Fruit fly (Drosophila melanogaster) whole organism, prepupa: ENCODE data around the gene aph-1.

Source experiments
- Blimp-1 ChIP-seq: fragments of 200-800 bp; sonication (Bioruptor generic); optimal IDR thresholded peaks from 3 replicates; lab custom pipeline; 2017; ENCODE audit warnings: missing biosample characterization, missing genetic modification characterization, mild to moderate bottlenecking, moderate library complexity, missing genetic modification reagents
- CG10631 ChIP-seq: fragments of 200-800 bp; sonication (Bioruptor generic); optimal IDR thresholded peaks from 2 replicates; lab custom pipeline; 2016; ENCODE audit warnings: missing biosample characterization, missing genetic modification characterization
- CG11294 ChIP-seq: fragments of 200-800 bp; sonication (Bioruptor generic); IDR thresholded peaks from 2 replicates; pipeline ENCODE4 v1.3.6; 2022; ENCODE audit warnings: missing biosample characterization, missing genetic modification characterization
- CG11762 ChIP-seq: fragments of 200-800 bp; sonication (Bioruptor generic); optimal IDR thresholded peaks from 3 replicates; lab custom pipeline; 2016; ENCODE audit warnings: missing biosample characterization, missing genetic modification characterization; ENCODE audit not compliant: insufficient read depth
- CG11902 ChIP-seq: fragments of 200-800 bp; sonication (Bioruptor generic); optimal IDR thresholded peaks from 3 replicates; lab custom pipeline; 2016; ENCODE audit warnings: missing biosample characterization, missing genetic modification characterization
- CG15336 ChIP-seq: fragments of 200-800 bp; sonication (Bioruptor generic); IDR thresholded peaks from 2 replicates; pipeline ENCODE4 v1.3.6; 2022; ENCODE audit warnings: missing biosample characterization, missing genetic modification characterization
- CG16779 ChIP-seq: fragments of 200-800 bp; sonication (Bioruptor generic); optimal IDR thresholded peaks from 3 replicates; lab custom pipeline; 2017; ENCODE audit warnings: missing biosample characterization, mild to moderate bottlenecking, missing genetic modification characterization
- CG32006 ChIP-seq: fragments of 200-800 bp; sonication (Bioruptor generic); optimal IDR thresholded peaks from 3 replicates; lab custom pipeline; 2017; ENCODE audit warnings: missing biosample characterization, mild to moderate bottlenecking, missing genetic modification characterization
- CG34406 ChIP-seq: fragments of 200-800 bp; sonication (Bioruptor generic); optimal IDR thresholded peaks from 3 replicates; lab custom pipeline; 2016; ENCODE audit warnings: missing biosample characterization, missing genetic modification characterization
- CG4318 ChIP-seq: fragments of 200-800 bp; sonication (Bioruptor generic); optimal IDR thresholded peaks from 3 replicates; lab custom pipeline; 2017; ENCODE audit warnings: missing biosample characterization, mild to moderate bottlenecking, missing genetic modification characterization
- CG6163 ChIP-seq: fragments of 200-800 bp; sonication (Bioruptor generic); IDR thresholded peaks from 3 replicates; pipeline ENCODE4 v1.3.6; 2022; ENCODE audit warnings: missing biosample characterization, missing genetic modification characterization
- CG6276 ChIP-seq: fragments of 200-800 bp; sonication (Bioruptor generic); optimal IDR thresholded peaks from 2 replicates; lab custom pipeline; 2017; ENCODE audit warnings: missing biosample characterization, mild to moderate bottlenecking, missing genetic modification characterization
- CG7368 ChIP-seq: fragments of 200-800 bp; sonication (Bioruptor generic); optimal IDR thresholded peaks from 3 replicates; lab custom pipeline; 2016; ENCODE audit warnings: missing biosample characterization, missing genetic modification characterization
- CG8319 ChIP-seq: fragments of 200-800 bp; sonication (Bioruptor generic); optimal IDR thresholded peaks from 3 replicates; lab custom pipeline; 2016; ENCODE audit warnings: missing biosample characterization, missing genetic modification characterization
- CG8632 ChIP-seq: fragments of 200-800 bp; sonication (Bioruptor generic); optimal IDR thresholded peaks from 3 replicates; lab custom pipeline; 2016; ENCODE audit warnings: missing biosample characterization, missing genetic modification characterization
- CG9139 ChIP-seq: fragments of 200-800 bp; sonication (Bioruptor generic); optimal IDR thresholded peaks from 3 replicates; lab custom pipeline; 2017; ENCODE audit warnings: missing biosample characterization, mild to moderate bottlenecking, missing genetic modification characterization
- Eip75B ChIP-seq: fragments of 200-800 bp; sonication (Bioruptor generic); optimal IDR thresholded peaks from 3 replicates; lab custom pipeline; 2016; ENCODE audit warnings: missing biosample characterization, missing genetic modification characterization
- Eip78C ChIP-seq: fragments of 200-800 bp; sonication (Bioruptor generic); peaks from one replicate; lab custom pipeline; 2016; ENCODE audit warnings: missing biosample characterization, missing genetic modification characterization
- Eip93F ChIP-seq: fragments of 200-800 bp; sonication (Bioruptor generic); optimal IDR thresholded peaks from 2 replicates; lab custom pipeline; 2016; ENCODE audit warnings: missing biosample characterization, mild to moderate bottlenecking, missing genetic modification characterization
- Ets21C ChIP-seq: fragments of 200-800 bp; sonication (Bioruptor generic); optimal IDR thresholded peaks from 3 replicates; lab custom pipeline; 2016; ENCODE audit warnings: missing biosample characterization, missing genetic modification characterization
- Hr39 ChIP-seq: fragments of 200-800 bp; sonication (Bioruptor generic); optimal IDR thresholded peaks from 2 replicates; lab custom pipeline; 2016; ENCODE audit warnings: missing biosample characterization, missing genetic modification characterization
- Hr4 ChIP-seq: fragments of 200-800 bp; sonication (Bioruptor generic); optimal IDR thresholded peaks from 3 replicates; lab custom pipeline; 2016; ENCODE audit warnings: missing biosample characterization, missing genetic modification characterization
- OdsH ChIP-seq: fragments of 200-800 bp; sonication (Bioruptor generic); optimal IDR thresholded peaks from 3 replicates; lab custom pipeline; 2016; ENCODE audit warnings: missing biosample characterization, missing genetic modification characterization
- Smox ChIP-seq: fragments of 200-800 bp; sonication (Bioruptor generic); optimal IDR thresholded peaks from 3 replicates; lab custom pipeline; 2016; ENCODE audit warnings: missing biosample characterization, missing genetic modification characterization
- Sox14 ChIP-seq: fragments of 200-800 bp; sonication (Bioruptor generic); optimal IDR thresholded peaks from 3 replicates; lab custom pipeline; 2016; ENCODE audit warnings: missing biosample characterization, missing genetic modification characterization
- Sox15 ChIP-seq: fragments of 200-800 bp; sonication (Bioruptor generic); optimal IDR thresholded peaks from 3 replicates; lab custom pipeline; 2016; ENCODE audit warnings: missing biosample characterization, missing genetic modification characterization
- achi ChIP-seq: fragments of 200-800 bp; sonication (Bioruptor generic); optimal IDR thresholded peaks from 3 replicates; lab custom pipeline; 2016; ENCODE audit warnings: missing biosample characterization, missing genetic modification characterization
- acj6 ChIP-seq: fragments of 200-800 bp; sonication (Bioruptor generic); optimal IDR thresholded peaks from 3 replicates; lab custom pipeline; 2016; ENCODE audit warnings: missing biosample characterization, missing genetic modification characterization
- dsx ChIP-seq: fragments of 200-800 bp; optimal IDR thresholded peaks from 3 replicates; lab custom pipeline; 2019; ENCODE audit warnings: missing biosample characterization, mild to moderate bottlenecking, missing genetic modification characterization, moderate library complexity; ENCODE audit not compliant: poor library complexity, severe bottlenecking
- eg ChIP-seq: fragments of 200-800 bp; sonication (Bioruptor generic); IDR thresholded peaks from 3 replicates; pipeline ENCODE4 v1.3.6; 2022; ENCODE audit warnings: missing biosample characterization, missing genetic modification characterization
- esn ChIP-seq: fragments of 200-800 bp; sonication (Bioruptor generic); optimal IDR thresholded peaks from 2 replicates; lab custom pipeline; 2016; ENCODE audit warnings: missing biosample characterization, mild to moderate bottlenecking, missing genetic modification characterization, moderate library complexity
- fd85E ChIP-seq: fragments of 200-800 bp; sonication (Bioruptor generic); optimal IDR thresholded peaks from 3 replicates; lab custom pipeline; 2016; ENCODE audit warnings: missing biosample characterization, missing genetic modification characterization
- fkh ChIP-seq: fragments of 200-800 bp; sonication (Bioruptor generic); optimal IDR thresholded peaks from 3 replicates; lab custom pipeline; 2017; ENCODE audit warnings: missing biosample characterization, mild to moderate bottlenecking, missing genetic modification characterization, moderate library complexity
- lz ChIP-seq: fragments of 200-800 bp; sonication (Bioruptor generic); optimal IDR thresholded peaks from 3 replicates; lab custom pipeline; 2016; ENCODE audit warnings: missing biosample characterization, missing genetic modification characterization
- net ChIP-seq: fragments of 200-800 bp; sonication (Bioruptor generic); optimal IDR thresholded peaks from 3 replicates; lab custom pipeline; 2016; ENCODE audit warnings: missing biosample characterization, missing genetic modification characterization
- pdm3 ChIP-seq: fragments of 200-800 bp; sonication (Bioruptor generic); optimal IDR thresholded peaks from 3 replicates; lab custom pipeline; 2016; ENCODE audit warnings: missing biosample characterization, missing genetic modification characterization
- salr ChIP-seq, 2 experiments: fragments of 200-800 bp; sonication (Bioruptor generic); optimal IDR thresholded peaks; 3 replicates each; lab custom pipeline; 2016 to 2018; ENCODE audit warnings: missing biosample characterization in 2 of 2, missing genetic modification characterization in 2 of 2, mild to moderate bottlenecking in 1 of 2
- ss ChIP-seq, 2 experiments: fragments of 200-800 bp; sonication (Bioruptor generic); optimal IDR thresholded peaks; 2 replicates in 1 of 2; 3 replicates in 1 of 2; lab custom pipeline; 2017 to 2018; ENCODE audit warnings: mild to moderate bottlenecking in 2 of 2, missing biosample characterization in 2 of 2, missing genetic modification characterization in 2 of 2, moderate library complexity in 1 of 2
- svp ChIP-seq: fragments of 200-800 bp; sonication (Bioruptor generic); peaks from one replicate; lab custom pipeline; 2016; ENCODE audit warnings: missing biosample characterization, missing genetic modification characterization
- topi ChIP-seq: fragments of 200-800 bp; sonication (Bioruptor generic); optimal IDR thresholded peaks from 3 replicates; lab custom pipeline; 2016; ENCODE audit warnings: missing biosample characterization, missing genetic modification characterization
- vri ChIP-seq: fragments of 200-800 bp; sonication (Bioruptor generic); optimal IDR thresholded peaks from 3 replicates; lab custom pipeline; 2016; ENCODE audit warnings: missing biosample characterization, mild to moderate bottlenecking, missing genetic modification characterization

The aph-1 gene

dm6 chr2L:2752460-2753411 is 13.3 kb upstream of the aph-1 start, which contains the start of gene Pgk (continued):
- peak; percentile 38 for TF ChIP-seq CG10631 (GFP tag; lab: Kevin White, UChicago)
- no peak for TF ChIP-seq CG11902 (GFP tag; lab: Kevin White, UChicago)
- peak; percentile 38 for TF ChIP-seq lz
- peak; percentile 67 for TF ChIP-seq Eip93F (GFP tag; lab: Kevin White, UChicago)
- TF ChIP-seq Eip78C (GFP tag; lab: Kevin White, UChicago), result peak; percentile 91
- peak; percentile 69 for TF ChIP-seq CG16779 (tag; lab: Kevin White, UChicago)
- TF ChIP-seq ss (GFP tag; optimal IDR thresholded peaks at IDR 0.05; lab: Kevin White, UChicago), result peak; percentile 67 to 70
- TF ChIP-seq CG9139 (GFP tag; lab: Kevin White, UChicago), result peak; percentile 78
- peak; percentile 12 for TF ChIP-seq CG4318 (GFP tag; lab: Kevin White, UChicago)
- peak; percentile 48 for TF ChIP-seq achi (GFP tag; lab: Kevin White, UChicago)
- peak; percentile 59 for TF ChIP-seq Ets21C (GFP tag; lab: Kevin White, UChicago)
- TF ChIP-seq eg (GFP tag; lab: Robert Waterston, UW), result no peak
- TF ChIP-seq salr (GFP tag; optimal IDR thresholded peaks at IDR 0.05; lab: Kevin White, UChicago), result peak in 1 of 2 experiments; percentile 34
- TF ChIP-seq Sox14 (GFP tag; lab: Kevin White, UChicago), result peak; percentile 71
- TF ChIP-seq CG34406 (GFP tag; lab: Kevin White, UChicago), result peak; percentile 29
- peak; percentile 72 for TF ChIP-seq Smox (GFP tag; lab: Kevin White, UChicago)
- peak; percentile 72 for TF ChIP-seq topi (GFP tag; lab: Kevin White, UChicago)

DNA sequence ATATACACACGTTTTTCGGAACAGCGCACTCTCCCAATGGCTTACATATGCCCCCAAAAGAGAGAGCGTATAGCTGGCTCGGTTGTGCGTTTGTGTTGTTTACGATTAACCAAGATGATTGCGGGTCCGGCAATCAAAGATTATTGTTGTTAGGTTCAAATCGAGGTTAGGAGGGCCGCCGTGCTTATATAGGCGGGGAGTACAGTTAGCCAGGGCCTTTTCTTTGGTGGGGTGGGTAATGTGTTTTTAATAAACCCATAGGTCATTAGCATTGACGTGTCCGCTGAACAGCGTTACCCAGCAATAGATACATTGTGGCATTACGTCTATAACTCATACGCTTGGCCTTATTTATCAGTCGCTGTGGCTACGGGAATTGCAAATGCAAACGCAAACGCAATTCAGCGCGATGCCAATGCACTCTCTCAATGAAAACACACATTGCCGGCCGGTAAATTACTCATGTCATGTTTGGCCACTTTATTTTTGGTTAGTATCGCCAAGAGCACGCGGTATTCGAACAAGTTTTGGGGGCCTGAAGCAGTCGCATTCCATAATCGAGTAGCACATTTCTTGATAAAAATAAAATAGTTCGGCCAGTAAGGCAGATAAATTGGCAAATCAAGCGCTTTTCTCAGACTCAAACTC is 12.1 kb upstream of the aph-1 start:
- TF ChIP-seq CG7368 (no peak), CG9139 (GFP tag; lab: Kevin White, UChicago) (no peak), CG32006 (GFP tag; lab: Kevin White, UChicago) (no peak), vri (GFP tag; lab: Kevin White, UChicago) (peak; percentile 40), lz (no peak), svp (GFP tag; lab: Kevin White, UChicago) (peak; percentile 62), CG15336 (no peak), Hr39 (GFP tag; lab: Kevin White, UChicago) (no peak), OdsH (GFP tag; lab: Kevin White, UChicago) (no peak), CG6276 (GFP tag; lab: Kevin White, UChicago) (no peak)

dm6 chr2L:2754437-2755322 is 11.4 kb upstream of the aph-1 start:
- TF ChIP-seq Hr4 (GFP tag; lab: Kevin White, UChicago) (peak; percentile 93), CG8632 (GFP tag; lab: Kevin White, UChicago) (peak; percentile 81), CG10631 (GFP tag; lab: Kevin White, UChicago) (peak; percentile 91), pdm3 (GFP tag; lab: Kevin White, UChicago) (peak; percentile 89), esn (GFP tag; lab: Kevin White, UChicago) (peak; percentile 89), Eip93F (GFP tag; lab: Kevin White, UChicago) (peak; percentile 40), fkh (GFP tag; lab: Kevin White, UChicago) (peak; percentile 95), dsx (GFP tag; lab: Kevin White, UChicago) (peak; percentile 77), topi (GFP tag; lab: Kevin White, UChicago) (peak; percentile 86), fd85E (GFP tag; lab: Kevin White, UChicago) (peak; percentile 35), ss (GFP tag; optimal IDR thresholded peaks at IDR 0.05; lab: Kevin White, UChicago) (peak; percentile 80 to 88), CG6163 (GFP tag; lab: Robert Waterston, UW) (no peak), Blimp-1 (GFP tag; lab: Kevin White, UChicago) (peak; percentile 80), acj6 (GFP tag; lab: Kevin White, UChicago) (peak; percentile 87), Smox (GFP tag; lab: Kevin White, UChicago) (peak; percentile 74), net (peak; percentile 91), Sox15 (GFP tag; lab: Kevin White, UChicago) (peak; percentile 76), CG8319 (GFP tag; lab: Kevin White, UChicago) (peak; percentile 81), CG11294 (GFP tag; lab: Robert Waterston, UW) (no peak), CG6276 (GFP tag; lab: Kevin White, UChicago) (peak; percentile 95), Eip75B (GFP tag; lab: Kevin White, UChicago) (peak; percentile 92), CG11762 (GFP tag; lab: Kevin White, UChicago) (peak; percentile 86), CG34406 (GFP tag; lab: Kevin White, UChicago) (peak; percentile 90), CG9139 (GFP tag; lab: Kevin White, UChicago) (peak; percentile 69), vri (GFP tag; lab: Kevin White, UChicago) (no peak), salr (GFP tag; optimal IDR thresholded peaks at IDR 0.05; lab: Kevin White, UChicago) (peak; percentile 68 to 94)
